Fruit fly (Drosophila melanogaster) whole organism, embryonic: ENCODE results near the gene PGAP1.

Experiments used
- Bgb ChIP-seq: fragments of 200-800 bp; sonication (Bioruptor generic); IDR thresholded peaks from 2 replicates; pipeline ENCODE4 v1.3.6; 2022; ENCODE audit warnings: missing biosample characterization, missing genetic modification characterization; ENCODE audit not compliant: partially characterized antibody
- CG14014 ChIP-seq: fragments of 200-800 bp; sonication (Bioruptor generic); IDR thresholded peaks from 2 replicates; pipeline ENCODE4 v1.3.6; 2022; ENCODE audit warnings: missing biosample characterization, missing genetic modification characterization
- CG1832 ChIP-seq: fragments of 200-800 bp; sonication (Bioruptor generic); optimal IDR thresholded peaks from 2 replicates; lab custom pipeline; 2017; ENCODE audit warnings: missing biosample characterization, mild to moderate bottlenecking, missing genetic modification characterization, inconsistent platforms
- CG2678 ChIP-seq: fragments of 200-800 bp; sonication (Bioruptor generic); optimal IDR thresholded peaks from 3 replicates; lab custom pipeline; 2019; ENCODE audit warnings: missing biosample characterization, mild to moderate bottlenecking, missing genetic modification characterization, moderate library complexity
- Dfd ChIP-seq, 2 experiments: fragments of >200 bp; optimal IDR thresholded peaks; 2 replicates each; lab custom pipeline; 2017; ENCODE audit warnings: missing biosample characterization in 2 of 2, missing genetic modification characterization in 2 of 2
- Dll ChIP-seq: fragments of 200-800 bp; sonication (Bioruptor generic); IDR thresholded peaks from 4 replicates; pipeline ENCODE4 v1.3.6; 2022; ENCODE audit warnings: missing biosample characterization, missing genetic modification characterization; ENCODE audit not compliant: partially characterized antibody
- PHDP ChIP-seq: fragments of 200-800 bp; sonication (Bioruptor generic); optimal IDR thresholded peaks from 3 replicates; lab custom pipeline; 2018; ENCODE audit warnings: missing biosample characterization, mild to moderate bottlenecking, missing genetic modification characterization, moderate library complexity
- Sox100B ChIP-seq: fragments of 200-800 bp; sonication (Bioruptor generic); optimal IDR thresholded peaks from 3 replicates; lab custom pipeline; 2018; ENCODE audit warnings: missing biosample characterization, mild to moderate bottlenecking, missing genetic modification characterization
- btn ChIP-seq: fragments of 200-800 bp; sonication (Bioruptor generic); optimal IDR thresholded peaks from 2 replicates; lab custom pipeline; 2016; ENCODE audit warnings: missing biosample characterization, missing genetic modification characterization
- chm ChIP-seq: fragments of 200-800 bp; sonication (Bioruptor generic); IDR thresholded peaks from 2 replicates; pipeline ENCODE4 v1.3.6; 2022; ENCODE audit warnings: missing biosample characterization, missing genetic modification characterization
- cwo ChIP-seq: fragments of 200-800 bp; sonication (Bioruptor generic); optimal IDR thresholded peaks from 3 replicates; lab custom pipeline; 2017; ENCODE audit warnings: missing biosample characterization, missing genetic modification characterization, mild to moderate bottlenecking, moderate library complexity, missing genetic modification reagents
- psq ChIP-seq: fragments of 200-800 bp; sonication (Bioruptor generic); optimal IDR thresholded peaks from 2 replicates; lab custom pipeline; 2017; ENCODE audit warnings: missing biosample characterization, missing genetic modification characterization
- sna ChIP-seq: fragments of 200-800 bp; sonication (Bioruptor generic); IDR thresholded peaks from 2 replicates; pipeline ENCODE4 v1.3.6; 2022; ENCODE audit warnings: missing biosample characterization, missing genetic modification characterization; ENCODE audit not compliant: partially characterized antibody

- TF ChIP-seq Sox100B (GFP tag; lab: Kevin White, UChicago) (no peak), CG1832 (GFP tag; lab: Kevin White, UChicago) (no peak), CG14014 (GFP tag; lab: Robert Waterston, UW) (peak; percentile 82), Bgb (GFP tag; lab: Robert Waterston, UW) (no peak), btn (GFP tag; lab: Kevin White, UChicago) (peak; percentile 4), chm (peak; percentile 69), sna (GFP tag; lab: Robert Waterston, UW) (no peak), CG2678 (tag; lab: Kevin White, UChicago) (peak; percentile 72), Dll (no peak), psq (GFP tag; lab: Kevin White, UChicago) (peak; percentile 31), PHDP (peak; percentile 56), Dfd (GFP tag; optimal IDR thresholded peaks at IDR 0.05; lab: Kevin White, UChicago) (no peak), cwo (GFP tag; lab: Kevin White, UChicago) (peak; percentile 34)
Observed at dm6 chrX:5638588-5638987, 50.7 kb downstream of the PGAP1 start.
